Fruit fly (Drosophila melanogaster) whole organism, embryonic: ENCODE data around the gene CG44094.

Source experiments
- Atf3 ChIP-seq: fragments of 200-800 bp; sonication (Bioruptor generic); optimal IDR thresholded peaks from 3 replicates; lab custom pipeline; 2016; ENCODE audit warnings: missing biosample characterization, missing genetic modification characterization
- B-H1 ChIP-seq: fragments of 200-800 bp; sonication (Bioruptor generic); IDR thresholded peaks from 3 replicates; pipeline ENCODE4 v1.3.6; 2022; ENCODE audit warnings: missing biosample characterization, missing genetic modification characterization
- BEAF-32 ChIP-seq: fragments of 200-800 bp; sonication (Bioruptor generic); optimal IDR thresholded peaks from 3 replicates; lab custom pipeline; 2017; ENCODE audit warnings: missing biosample characterization, missing genetic modification characterization, mild to moderate bottlenecking, moderate library complexity, missing genetic modification reagents
- CG10267 ChIP-seq: fragments of 200-800 bp; sonication (Bioruptor generic); optimal IDR thresholded peaks from 2 replicates; lab custom pipeline; 2018; ENCODE audit warnings: missing biosample characterization, mild to moderate bottlenecking, missing genetic modification characterization, moderate library complexity
- CG10654 ChIP-seq: fragments of 200-800 bp; sonication (Bioruptor generic); optimal IDR thresholded peaks from 2 replicates; lab custom pipeline; 2016; ENCODE audit warnings: missing biosample characterization, missing genetic modification characterization
- CG12071 ChIP-seq: fragments of 200-800 bp; sonication (Bioruptor generic); optimal IDR thresholded peaks from 3 replicates; lab custom pipeline; 2018; ENCODE audit warnings: missing biosample characterization, mild to moderate bottlenecking, missing genetic modification characterization
- CG13424 ChIP-seq: fragments of 200-800 bp; sonication (Bioruptor generic); optimal IDR thresholded peaks from 2 replicates; lab custom pipeline; 2019; ENCODE audit warnings: missing biosample characterization, mild to moderate bottlenecking, missing genetic modification characterization, moderate library complexity
- CG14667 ChIP-seq: fragments of 200-800 bp; sonication (Bioruptor generic); IDR thresholded peaks from 2 replicates; pipeline ENCODE4 v1.3.6; 2022; ENCODE audit warnings: missing biosample characterization, missing genetic modification characterization
- CG15696 ChIP-seq: fragments of 200-800 bp; sonication (Bioruptor generic); optimal IDR thresholded peaks from 2 replicates; lab custom pipeline; 2019; ENCODE audit warnings: missing biosample characterization, mild to moderate bottlenecking, missing genetic modification characterization, moderate library complexity
- CG1602 ChIP-seq: fragments of 200-800 bp; sonication (Bioruptor generic); optimal IDR thresholded peaks from 3 replicates; lab custom pipeline; 2016; ENCODE audit warnings: missing biosample characterization, missing genetic modification characterization
- CG16815 ChIP-seq: fragments of 200-800 bp; sonication (Bioruptor generic); optimal IDR thresholded peaks from 3 replicates; lab custom pipeline; 2017; ENCODE audit warnings: missing biosample characterization, mild to moderate bottlenecking, missing genetic modification characterization
- CG17802 ChIP-seq: fragments of 200-800 bp; sonication (Bioruptor generic); optimal IDR thresholded peaks from 2 replicates; lab custom pipeline; 2018; ENCODE audit warnings: missing biosample characterization, mild to moderate bottlenecking, missing genetic modification characterization, moderate library complexity
- CG18599 ChIP-seq: fragments of 200-800 bp; sonication (Bioruptor generic); optimal IDR thresholded peaks from 3 replicates; lab custom pipeline; 2017; ENCODE audit warnings: missing biosample characterization, missing genetic modification characterization, mild to moderate bottlenecking, moderate library complexity, missing genetic modification reagents
- CG30431 ChIP-seq: fragments of 200-800 bp; sonication (Bioruptor generic); optimal IDR thresholded peaks from 2 replicates; lab custom pipeline; 2017; ENCODE audit warnings: missing biosample characterization, missing genetic modification characterization
- CG34422 ChIP-seq: fragments of 200-800 bp; sonication (Bioruptor generic); IDR thresholded peaks from 3 replicates; pipeline ENCODE4 v1.3.6; 2022; ENCODE audit warnings: missing biosample characterization, missing genetic modification characterization
- CG4328 ChIP-seq: fragments of 200-800 bp; sonication (Bioruptor generic); optimal IDR thresholded peaks from 3 replicates; lab custom pipeline; 2017; ENCODE audit warnings: missing biosample characterization, missing genetic modification reagents, missing genetic modification characterization
- CG5245 ChIP-seq: fragments of 200-800 bp; sonication (Bioruptor generic); optimal IDR thresholded peaks from 3 replicates; lab custom pipeline; 2016; ENCODE audit warnings: missing biosample characterization, missing genetic modification characterization
- CG6254 ChIP-seq: fragments of 200-800 bp; sonication (Bioruptor generic); optimal IDR thresholded peaks from 3 replicates; lab custom pipeline; 2017; ENCODE audit warnings: mild to moderate bottlenecking, missing biosample characterization, missing genetic modification reagents, missing genetic modification characterization
- CG6791 ChIP-seq: fragments of 200-800 bp; sonication (Bioruptor generic); IDR thresholded peaks from 3 replicates; pipeline ENCODE4 v1.3.6; 2022; ENCODE audit warnings: missing biosample characterization, missing genetic modification characterization; ENCODE audit not compliant: partially characterized antibody
- CG6854 ChIP-seq: fragments of 200-800 bp; sonication (Bioruptor generic); optimal IDR thresholded peaks from 3 replicates; lab custom pipeline; 2017; ENCODE audit warnings: missing biosample characterization, mild to moderate bottlenecking, missing genetic modification characterization
- CG8359 ChIP-seq: fragments of 200-800 bp; sonication (Bioruptor generic); optimal IDR thresholded peaks from 2 replicates; lab custom pipeline; 2017; ENCODE audit warnings: missing biosample characterization, mild to moderate bottlenecking, missing genetic modification characterization, borderline replicate concordance
- CG9437 ChIP-seq: fragments of 200-800 bp; sonication (Bioruptor generic); optimal IDR thresholded peaks from 2 replicates; lab custom pipeline; 2018; ENCODE audit warnings: missing biosample characterization, mild to moderate bottlenecking, missing genetic modification characterization
- CG9727 ChIP-seq: fragments of 200-800 bp; sonication (Bioruptor generic); optimal IDR thresholded peaks from 3 replicates; lab custom pipeline; 2017; ENCODE audit warnings: missing biosample characterization, mild to moderate bottlenecking, missing genetic modification characterization
- Dip2 ChIP-seq: fragments of 200-800 bp; sonication (Bioruptor generic); IDR thresholded peaks from 2 replicates; pipeline ENCODE4 v1.3.6; 2022; ENCODE audit warnings: missing biosample characterization, missing genetic modification characterization
- Doc3 ChIP-seq: fragments of 200-800 bp; sonication (Bioruptor generic); IDR thresholded peaks from 3 replicates; pipeline ENCODE4 v1.3.6; 2022; ENCODE audit warnings: missing biosample characterization, missing genetic modification characterization; ENCODE audit not compliant: partially characterized antibody
- E2f2 ChIP-seq: fragments of 200-800 bp; sonication (Bioruptor generic); IDR thresholded peaks from 2 replicates; pipeline ENCODE4 v1.3.6; 2022; ENCODE audit warnings: missing biosample characterization, missing genetic modification characterization
- Fer3 ChIP-seq: fragments of 200-800 bp; sonication (Bioruptor generic); optimal IDR thresholded peaks from 2 replicates; lab custom pipeline; 2018; ENCODE audit warnings: missing biosample characterization, mild to moderate bottlenecking, missing genetic modification characterization, moderate library complexity
- HmgZ ChIP-seq: fragments of 200-800 bp; sonication (Bioruptor generic); optimal IDR thresholded peaks from 2 replicates; lab custom pipeline; 2018; ENCODE audit warnings: missing biosample characterization, mild to moderate bottlenecking, missing genetic modification characterization
- NK7.1 ChIP-seq: fragments of 200-800 bp; sonication (Bioruptor generic); optimal IDR thresholded peaks from 3 replicates; lab custom pipeline; 2016; ENCODE audit warnings: missing biosample characterization, missing genetic modification characterization
- Oaz ChIP-seq: fragments of 200-800 bp; sonication (Bioruptor generic); IDR thresholded peaks from 2 replicates; pipeline ENCODE4 v1.3.6; 2022; ENCODE audit warnings: missing biosample characterization, missing genetic modification characterization
- Oli ChIP-seq: fragments of 200-800 bp; sonication (Bioruptor generic); optimal IDR thresholded peaks from 2 replicates; lab custom pipeline; 2018; ENCODE audit warnings: missing biosample characterization, mild to moderate bottlenecking, missing genetic modification characterization, moderate library complexity
- Optix ChIP-seq: fragments of 200-800 bp; sonication (Bioruptor generic); IDR thresholded peaks from 3 replicates; pipeline ENCODE4 v1.3.6; 2022; ENCODE audit warnings: missing biosample characterization, missing genetic modification characterization
- Pdp1 ChIP-seq, 2 experiments: fragments of 200-800 bp; sonication (Bioruptor generic); optimal IDR thresholded peaks; 3 replicates each; lab custom pipeline; 2016; ENCODE audit warnings: missing biosample characterization in 2 of 2, missing genetic modification characterization in 2 of 2, mild to moderate bottlenecking in 1 of 2, moderate library complexity in 1 of 2
- Sry-δ ChIP-seq: fragments of 200-800 bp; sonication (Bioruptor generic); optimal IDR thresholded peaks from 2 replicates; lab custom pipeline; 2016; ENCODE audit warnings: missing biosample characterization, missing genetic modification characterization
- al ChIP-seq: fragments of 200-800 bp; sonication (Bioruptor generic); IDR thresholded peaks from 2 replicates; pipeline ENCODE4 v1.3.6; 2022; ENCODE audit warnings: missing biosample characterization, missing genetic modification characterization
- bowl ChIP-seq: fragments of 200-800 bp; sonication (Bioruptor generic); IDR thresholded peaks from 2 replicates; pipeline ENCODE4 v1.3.6; 2022; ENCODE audit warnings: missing biosample characterization, missing genetic modification characterization
- crc ChIP-seq: fragments of 200-800 bp; sonication (Bioruptor generic); optimal IDR thresholded peaks from 2 replicates; lab custom pipeline; 2016; ENCODE audit warnings: missing biosample characterization, missing genetic modification characterization
- eyg ChIP-seq: fragments of 200-800 bp; sonication (Bioruptor generic); optimal IDR thresholded peaks from 3 replicates; lab custom pipeline; 2016; ENCODE audit warnings: missing biosample characterization, missing genetic modification characterization
- grn ChIP-seq: fragments of 200-800 bp; sonication (Bioruptor generic); optimal IDR thresholded peaks from 3 replicates; lab custom pipeline; 2017; ENCODE audit warnings: missing biosample characterization, missing genetic modification characterization
- gsb ChIP-seq: fragments of 200-800 bp; sonication (Bioruptor generic); IDR thresholded peaks from 2 replicates; pipeline ENCODE4 v1.3.6; 2022; ENCODE audit warnings: missing biosample characterization, missing genetic modification characterization
- hb ChIP-seq: fragments of 200-800 bp; sonication (Bioruptor generic); IDR thresholded peaks from 3 replicates; pipeline ENCODE4 v1.3.6; 2022; ENCODE audit warnings: missing biosample characterization, missing genetic modification characterization; ENCODE audit not compliant: partially characterized antibody
- hbn ChIP-seq: fragments of 200-800 bp; sonication (Bioruptor generic); IDR thresholded peaks from 2 replicates; pipeline ENCODE4 v1.3.6; 2022; ENCODE audit warnings: missing biosample characterization, missing genetic modification characterization; ENCODE audit not compliant: partially characterized antibody
- kay ChIP-seq: fragments of 200-800 bp; sonication (Bioruptor generic); optimal IDR thresholded peaks from 2 replicates; lab custom pipeline; 2016; ENCODE audit warnings: missing biosample characterization, missing genetic modification characterization
- lbe ChIP-seq: fragments of 200-800 bp; sonication (Bioruptor generic); optimal IDR thresholded peaks from 2 replicates; lab custom pipeline; 2016; ENCODE audit warnings: missing biosample characterization, mild to moderate bottlenecking, missing genetic modification characterization
- prd ChIP-seq, 3 experiments: fragments of >200 bp in 2 of 3; fragments of 200-800 bp in 1 of 3; sonication (Bioruptor generic) in 1 of 3; optimal IDR thresholded peaks in 2 of 3; IDR thresholded peaks in 1 of 3; 2 replicates in 2 of 3; 3 replicates in 1 of 3; pipeline versions ENCODE4 v1.3.6 to Lab custom; 2017 to 2022; ENCODE audit warnings: missing biosample characterization in 1 of 3, missing genetic modification characterization in 1 of 3
- trh ChIP-seq: fragments of 200-800 bp; sonication (Bioruptor generic); optimal IDR thresholded peaks from 2 replicates; lab custom pipeline; 2016; ENCODE audit warnings: missing biosample characterization, missing genetic modification characterization
- unpg ChIP-seq: fragments of 200-800 bp; sonication (Bioruptor generic); optimal IDR thresholded peaks from 3 replicates; lab custom pipeline; 2018; ENCODE audit warnings: missing biosample characterization, mild to moderate bottlenecking, missing genetic modification characterization, moderate library complexity
- zen2 ChIP-seq: fragments of 200-800 bp; sonication (Bioruptor generic); IDR thresholded peaks from 3 replicates; pipeline ENCODE4 v1.3.6; 2022; ENCODE audit warnings: missing biosample characterization, missing genetic modification characterization; ENCODE audit not compliant: partially characterized antibody

The CG44094 gene

DNA sequence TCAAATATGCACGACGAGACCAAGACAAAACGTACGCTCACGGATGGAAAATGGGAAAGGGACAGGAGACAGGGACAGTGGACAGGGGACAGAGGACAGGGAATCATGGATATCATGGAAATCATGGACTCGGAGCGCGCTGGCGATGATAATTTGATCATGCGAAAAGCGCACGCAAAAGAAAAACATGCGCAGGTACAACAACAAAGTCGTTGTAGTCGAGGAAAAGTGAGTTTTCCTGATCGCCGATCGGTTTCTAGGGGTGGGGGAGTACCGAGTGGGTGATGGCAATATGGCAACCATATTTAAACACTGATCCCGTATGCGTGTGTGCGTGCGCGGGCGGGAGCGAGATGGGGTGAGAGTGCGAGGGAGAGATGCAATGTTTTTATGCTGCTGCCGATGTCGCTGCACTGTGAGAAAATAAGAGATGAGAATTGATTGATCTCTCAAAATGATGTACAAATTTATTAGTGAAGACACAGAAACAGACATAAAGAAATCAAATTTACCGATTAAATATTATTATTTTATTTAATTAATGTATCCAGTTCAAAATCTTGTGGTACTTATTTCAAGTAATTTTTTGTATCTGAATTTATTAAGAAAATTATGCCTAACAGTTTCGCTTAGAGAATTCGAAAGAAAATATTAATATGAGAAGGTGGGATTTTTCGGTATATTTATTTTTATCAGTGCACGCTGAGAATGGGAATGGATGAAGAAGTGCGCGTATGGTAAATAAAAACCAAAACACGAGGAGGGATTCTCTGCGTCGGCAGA is 14.5 kb upstream of the CG44094 start (continued):
- TF ChIP-seq CG6254 (peak; percentile 93), CG6791 (GFP tag; lab: Robert Waterston, UW) (no peak), CG30431 (GFP tag; lab: Kevin White, UChicago) (peak; percentile 84), CG17802 (peak; percentile 39), HmgZ (tag; lab: Kevin White, UChicago) (peak; percentile 1), bowl (GFP tag; lab: Robert Waterston, UW) (no peak), NK7.1 (no peak), prd (optimal IDR thresholded peaks at IDR 0.05; lab: Kevin White, UChicago) (no peak), prd (GFP tag; IDR thresholded peaks at IDR 0.05; lab: Robert Waterston, UW) (peak; percentile 90), Oaz (no peak), lbe (no peak), trh (GFP tag; lab: Kevin White, UChicago) (peak; percentile 64), al (no peak), eyg (no peak), E2f2 (GFP tag; lab: Robert Waterston, UW) (no peak; the same call in 1 of the 2 replicates), Oli (tag; lab: Kevin White, UChicago) (peak; percentile 90), CG14667 (GFP tag; lab: Robert Waterston, UW) (peak; percentile 64), CG16815 (peak; percentile 93), hb (GFP tag; lab: Robert Waterston, UW) (no peak), B-H1 (GFP tag; lab: Robert Waterston, UW) (peak; percentile 40; the same call in 2 of the 3 replicates), CG15696 (peak; percentile 98), Sry-δ (GFP tag; lab: Kevin White, UChicago) (no peak), BEAF-32 (GFP tag; lab: Kevin White, UChicago) (no peak), Dip2 (GFP tag; lab: Robert Waterston, UW) (no peak), zen2 (GFP tag; lab: Robert Waterston, UW) (no peak), kay (peak; percentile 62), CG9437 (GFP tag; lab: Kevin White, UChicago) (peak; percentile 82), CG6854 (GFP tag; lab: Kevin White, UChicago) (no peak), CG8359 (peak; percentile 77), CG13424 (tag; lab: Kevin White, UChicago) (peak; percentile 90), gsb (GFP tag; lab: Robert Waterston, UW) (no peak), CG9727 (peak; percentile 97), grn (GFP tag; lab: Kevin White, UChicago) (no peak), CG4328 (GFP tag; lab: Kevin White, UChicago) (peak; percentile 69), crc (GFP tag; lab: Kevin White, UChicago) (no peak), CG10267 (peak; percentile 93), CG10654 (peak; percentile 63), CG34422 (GFP tag; lab: Robert Waterston, UW) (peak; percentile 78; the same call in 2 of the 3 replicates), CG5245 (GFP tag; lab: Kevin White, UChicago) (peak; percentile 79), Optix (GFP tag; lab: Robert Waterston, UW) (no peak), CG18599 (GFP tag; lab: Kevin White, UChicago) (peak; percentile 72), Doc3 (no peak), hbn (no peak), Fer3 (tag; lab: Kevin White, UChicago) (peak; percentile 42), Atf3 (GFP tag; lab: Kevin White, UChicago) (no peak), CG12071 (GFP tag; lab: Kevin White, UChicago) (peak; percentile 20), Pdp1 (GFP tag; optimal IDR thresholded peaks at IDR 0.05; lab: Kevin White, UChicago) (peak; percentile 28 to 54), CG1602 (peak; percentile 92), unpg (GFP tag; lab: Kevin White, UChicago) (peak; percentile 88)
